Comparison of ENCODE assay signal across 2 fruit fly cellular contexts in the genomic region with DNA sequence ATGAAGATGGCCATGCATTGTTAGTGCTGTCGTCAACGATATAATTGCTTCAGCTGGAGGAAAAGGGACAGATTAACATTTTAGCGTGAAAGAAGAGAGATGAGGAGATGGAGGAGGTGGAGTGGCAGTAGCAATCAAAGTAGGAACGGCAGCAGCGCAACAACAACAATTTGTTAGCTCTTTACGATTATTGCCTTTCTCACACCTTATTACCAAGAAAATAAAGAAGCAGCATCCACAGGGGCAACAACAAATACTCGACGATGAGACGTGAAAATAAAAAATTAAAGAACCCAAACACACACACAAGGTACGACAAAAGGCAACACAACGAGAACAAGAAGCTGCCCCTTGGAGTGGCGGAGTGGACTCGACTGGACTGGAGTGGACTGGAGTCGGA.
TF ChIP-seq lines count a peak whose summit lies in the region.

No protein-coding gene starts in this region.

- TF ChIP-seq CTCF in whole organism, embryonic (GFP tag; optimal IDR thresholded peaks at IDR 0.05; lab: Kevin White, UChicago), result no peak

TF ChIP-seq in whole organism, embryonic, 481 proteins besides CTCF, POLR2A, EP300 and RAD21:
- TF ChIP-seq z (GFP tag; IDR thresholded peaks at IDR 0.05; lab: Robert Waterston, UW) (peak; percentile 18; the same call in 1 of the 3 replicates), gro (GFP tag; optimal IDR thresholded peaks at IDR 0.05; lab: Kevin White, UChicago) (no peak), Stat92E (GFP tag; optimal IDR thresholded peaks at IDR 0.05; lab: Kevin White, UChicago) (peak in 1 of 3 experiments; percentile 67), CG4360 (GFP tag; IDR thresholded peaks at IDR 0.05; lab: Robert Waterston, UW) (peak; percentile 73), pros (GFP tag; optimal IDR thresholded peaks at IDR 0.05; lab: Kevin White, UChicago) (peak; percentile 10), CG14014 (GFP tag; IDR thresholded peaks at IDR 0.05; lab: Robert Waterston, UW) (no peak)

TF ChIP-seq in whole organism, pupa, 21 proteins besides CTCF, POLR2A, EP300 and RAD21:
- TF ChIP-seq Snoo (tag; optimal IDR thresholded peaks at IDR 0.05; lab: Kevin White, UChicago) (no peak), EcR (GFP tag; optimal IDR thresholded peaks at IDR 0.05; lab: Kevin White, UChicago) (peak; percentile 8), CG10348 (GFP tag; IDR thresholded peaks at IDR 0.05; lab: Robert Waterston, UW) (no peak), CG8159 (tag; optimal IDR thresholded peaks at IDR 0.05; lab: Kevin White, UChicago) (no peak)
